Worm (Caenorhabditis elegans): ENCODE measurements around the gene hpl-1.
A peak's percentile ranks its signal among the peaks of the same experiment; 100 is the strongest.

The hpl-1 gene

DNA sequence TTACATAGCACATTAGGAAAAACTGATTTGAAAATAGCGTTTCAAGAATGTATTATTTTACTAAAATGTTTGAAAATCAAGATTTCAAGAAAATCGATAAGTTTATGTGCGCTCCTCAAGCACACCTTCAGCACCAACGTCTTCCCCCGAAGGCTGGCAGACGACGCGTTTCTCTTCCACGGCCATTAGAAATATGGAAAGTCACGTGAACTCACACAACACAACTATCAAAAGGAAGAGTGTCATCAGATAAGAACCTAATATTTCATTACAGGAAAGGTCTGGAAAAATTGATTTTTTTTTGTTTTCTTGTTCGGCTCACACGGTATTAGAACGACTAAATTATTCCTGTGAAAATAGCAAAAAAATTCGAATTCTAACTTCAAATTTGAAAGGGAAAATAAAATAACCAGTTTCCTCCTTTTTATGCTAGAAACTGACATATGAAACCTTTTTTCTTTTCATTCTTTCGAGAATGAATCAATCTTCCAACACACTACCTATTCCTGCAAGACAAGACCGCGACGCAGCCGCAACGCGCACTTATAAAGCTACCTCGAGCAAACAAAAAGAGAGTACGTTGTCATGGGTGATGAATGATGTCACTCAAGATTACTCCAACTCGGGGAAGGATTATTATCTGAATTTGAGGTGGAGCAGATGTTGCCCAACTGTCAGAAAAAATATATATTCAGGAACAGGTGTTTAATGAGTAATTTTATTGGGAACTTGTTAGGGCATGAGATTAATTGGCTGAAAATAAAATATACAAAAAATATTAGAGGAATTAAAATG lies 19.9 kb upstream of the hpl-1 start:
- peak; percentile 13 for TF ChIP-seq ama-1 (optimal IDR thresholded peaks at IDR 0.05)
- TF ChIP-seq F13H6.1 (tag; optimal IDR thresholded peaks at IDR 0.05), result no peak
- no peak for TF ChIP-seq ceh-82 (tag; optimal IDR thresholded peaks at IDR 0.05)
- no peak for TF ChIP-seq nhr-10 (tag; optimal IDR thresholded peaks at IDR 0.05)
- TF ChIP-seq lin-11 (tag; optimal IDR thresholded peaks at IDR 0.05), result peak; percentile 21
- TF ChIP-seq nhr-6 (tag; optimal IDR thresholded peaks at IDR 0.05), result no peak
- TF ChIP-seq sma-9 (GFP tag; optimal IDR thresholded peaks at IDR 0.05), result peak; percentile 14
- TF ChIP-seq sma-9 (tag; optimal IDR thresholded peaks at IDR 0.05), result no peak
- no peak for TF ChIP-seq nhr-11 (tag; optimal IDR thresholded peaks at IDR 0.05)
- TF ChIP-seq lsy-2 (tag; optimal IDR thresholded peaks at IDR 0.05), result peak in 1 of 2 experiments; percentile 25
- peak; percentile 37 for TF ChIP-seq nhr-129 (tag; optimal IDR thresholded peaks at IDR 0.05)
- peak; percentile 34 for TF ChIP-seq crh-2 (tag; optimal IDR thresholded peaks at IDR 0.05)
- peak; percentile 53 for TF ChIP-seq unc-55 (GFP tag; optimal IDR thresholded peaks at IDR 0.05)
- peak; percentile 56 for TF ChIP-seq fos-1 (tag; optimal IDR thresholded peaks at IDR 0.05)
- peak; percentile 51 for TF ChIP-seq C34F6.9 (tag; optimal IDR thresholded peaks at IDR 0.05)
- no peak for TF ChIP-seq ztf-4 (tag; optimal IDR thresholded peaks at IDR 0.05)
- no peak for TF ChIP-seq nhr-237 (tag; optimal IDR thresholded peaks at IDR 0.05)

DNA sequence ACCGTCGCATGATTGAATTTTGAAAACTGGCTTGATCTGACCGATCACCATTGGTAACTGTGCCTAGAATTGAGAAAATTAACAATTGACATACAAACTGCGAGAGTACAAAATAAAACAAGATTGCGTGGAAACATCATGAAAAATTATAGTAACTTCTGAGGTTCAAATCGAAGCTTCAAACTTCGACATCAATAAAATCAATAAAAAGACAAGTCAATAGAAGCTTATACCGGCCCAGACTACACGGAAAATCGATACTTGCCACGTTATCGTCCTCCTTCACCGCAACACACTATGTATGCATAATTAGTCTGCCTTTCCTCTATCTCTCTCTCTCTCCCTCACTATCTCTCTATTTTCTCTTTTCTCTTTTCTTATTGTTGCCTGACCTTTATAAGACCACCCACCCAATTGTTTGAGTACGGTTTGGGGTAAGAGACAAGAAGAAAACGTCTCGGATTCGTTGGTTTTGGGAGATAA lies 18.5 kb upstream of the hpl-1 start, which contains the start of gene skr-21:
TSS of gene skr-21 (minus strand) at position 51 of the 483 bp plus-strand sequence.
- TF ChIP-seq dmd-4 (tag; optimal IDR thresholded peaks at IDR 0.05) (no peak), crh-2 (tag; optimal IDR thresholded peaks at IDR 0.05) (peak; percentile 69)

DNA sequence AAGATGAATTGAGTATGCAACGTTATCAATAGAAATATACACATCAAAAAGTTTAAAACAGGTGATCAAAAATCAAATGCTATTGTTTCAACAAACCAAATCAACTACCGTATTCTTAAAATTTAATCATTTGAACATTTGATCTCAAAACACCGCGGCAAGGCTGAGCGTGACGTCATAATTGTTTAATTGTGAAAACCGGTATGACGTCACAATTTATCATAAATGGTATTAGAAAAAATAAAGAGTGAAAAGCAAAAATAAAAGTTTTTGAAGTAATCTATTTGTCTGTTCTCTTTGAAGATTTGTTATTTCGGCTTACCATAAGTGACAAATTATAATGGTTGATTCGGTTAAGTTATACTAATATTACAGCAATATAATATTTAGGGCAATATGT lies 17.4 kb upstream of the hpl-1 start:
- TF ChIP-seq ZK546.5 (tag; optimal IDR thresholded peaks at IDR 0.05), result no peak
- TF ChIP-seq dmd-4 (tag; optimal IDR thresholded peaks at IDR 0.05), result no peak
- TF ChIP-seq fos-1 (tag; optimal IDR thresholded peaks at IDR 0.05), result no peak
- no peak for TF ChIP-seq skn-1 (tag; optimal IDR thresholded peaks at IDR 0.05)

DNA sequence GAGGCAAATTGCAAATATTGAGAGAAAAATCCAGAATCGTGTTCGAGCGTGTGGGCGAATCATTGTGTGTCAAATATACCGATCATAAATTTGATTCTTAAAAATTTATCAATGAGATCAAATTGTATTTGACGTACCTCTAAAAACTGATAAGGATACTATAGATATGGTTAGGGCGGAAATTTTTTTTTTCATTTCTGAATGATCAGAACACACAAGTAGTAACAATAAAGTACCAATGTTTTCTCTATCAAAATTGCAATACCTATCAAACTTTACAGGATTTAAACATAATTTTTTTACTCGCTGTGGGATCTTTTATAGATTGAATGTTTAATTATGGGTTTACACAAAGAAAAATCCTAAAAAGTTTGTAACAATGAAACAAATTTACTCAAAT lies 12.9 kb upstream of the hpl-1 start, which contains the start of gene bgnt-1.5:
TSS of gene bgnt-1.5 (minus strand) at position 101 of the 400 bp plus-strand sequence.
- TF ChIP-seq nhr-129 (tag; optimal IDR thresholded peaks at IDR 0.05) (no peak), nhr-6 (tag; optimal IDR thresholded peaks at IDR 0.05) (no peak), gmeb-1 (tag; optimal IDR thresholded peaks at IDR 0.05) (no peak), C34F6.9 (tag; optimal IDR thresholded peaks at IDR 0.05) (no peak), nhr-25 (tag; optimal IDR thresholded peaks at IDR 0.05) (no peak), lin-39 (tag; optimal IDR thresholded peaks at IDR 0.05) (no peak), blmp-1 (tag; optimal IDR thresholded peaks at IDR 0.05; ENCODE audit: insufficient read depth) (no peak), nhr-21 (tag; optimal IDR thresholded peaks at IDR 0.05) (no peak), dmd-4 (tag; optimal IDR thresholded peaks at IDR 0.05) (no peak), F13H6.1 (tag; optimal IDR thresholded peaks at IDR 0.05) (no peak), ztf-11 (tag; optimal IDR thresholded peaks at IDR 0.05) (no peak), zag-1 (tag; optimal IDR thresholded peaks at IDR 0.05) (no peak), sem-4 (tag; optimal IDR thresholded peaks at IDR 0.05) (no peak)

DNA sequence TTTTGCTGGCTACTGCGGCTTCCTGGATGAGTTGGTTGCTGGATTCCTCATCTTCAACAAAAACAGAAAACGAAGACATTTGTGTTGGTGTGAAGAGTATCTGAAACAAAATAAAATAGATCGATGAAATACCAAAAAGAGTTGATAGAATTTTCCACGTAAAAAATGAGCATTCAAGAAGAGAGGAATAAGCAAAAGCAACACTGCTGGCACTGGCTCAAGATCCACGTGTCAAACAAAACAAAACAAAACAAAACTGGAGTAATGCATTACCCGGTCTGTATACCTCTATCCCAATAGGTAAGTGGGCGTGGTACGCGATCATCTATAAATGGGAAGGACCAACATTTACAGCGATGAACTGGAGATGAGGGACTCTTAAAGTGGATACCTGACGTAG lies 10.3 kb upstream of the hpl-1 start, which contains the start of gene K08H2.2:
TSS of gene K08H2.2 (minus strand) at position 101 of the 400 bp plus-strand sequence.
- TF ChIP-seq zag-1 (tag; optimal IDR thresholded peaks at IDR 0.05), result no peak

DNA sequence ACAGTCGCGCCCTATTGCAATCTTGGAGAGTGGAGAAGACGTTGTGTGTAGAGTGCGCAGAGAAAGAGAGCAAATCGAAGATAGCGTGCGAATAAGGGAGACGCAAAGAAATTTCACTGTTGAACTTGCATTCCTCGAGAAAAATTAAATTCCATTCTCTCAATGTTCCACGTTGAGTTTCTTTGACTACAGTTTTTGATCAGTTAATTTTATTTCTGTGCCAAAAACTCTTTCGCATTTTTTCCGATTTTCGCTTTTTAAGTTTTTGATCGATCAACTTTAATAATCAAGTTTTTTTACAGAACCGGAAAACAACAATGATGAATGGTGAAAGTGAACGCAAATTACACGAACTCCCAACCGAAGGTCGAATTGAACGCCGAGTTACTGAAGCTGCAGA lies 8.1 kb upstream of the hpl-1 start, which contains the start of gene K08H2.3:
TSS of gene K08H2.3 (plus strand) at position 301 of the 400 bp plus-strand sequence.
- no peak for TF ChIP-seq nhr-6 (tag; optimal IDR thresholded peaks at IDR 0.05)
- no peak for TF ChIP-seq nhr-11 (tag; optimal IDR thresholded peaks at IDR 0.05)

DNA sequence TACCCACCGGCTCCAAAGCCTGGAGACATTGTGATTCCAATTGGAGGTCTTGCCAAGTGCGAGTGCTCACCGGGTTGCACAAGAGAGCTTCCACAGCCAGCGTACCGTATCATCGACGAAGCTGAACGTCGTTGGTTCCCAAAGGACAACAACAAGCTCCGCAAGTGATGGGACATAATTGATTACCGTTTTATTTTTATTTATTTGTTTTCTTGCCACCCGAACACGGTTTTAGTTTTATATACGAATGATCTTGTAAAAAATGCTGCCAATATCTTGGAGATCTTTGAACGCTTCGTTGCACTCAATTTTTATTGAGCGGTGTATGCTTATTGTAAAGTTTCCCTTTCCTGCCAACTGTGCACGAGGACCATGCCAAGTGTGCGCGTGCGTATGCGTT lies 7.0 kb upstream of the hpl-1 start, which contains the start of gene K08H2.4:
TSS of gene K08H2.4 (plus strand) at position 301 of the 400 bp plus-strand sequence.
- TF ChIP-seq lin-39 (tag; optimal IDR thresholded peaks at IDR 0.05) (no peak), mdl-1 (tag; optimal IDR thresholded peaks at IDR 0.05) (no peak), lin-11 (tag; optimal IDR thresholded peaks at IDR 0.05) (no peak), lin-13 (GFP tag; optimal IDR thresholded peaks at IDR 0.05) (no peak), ztf-1 (GFP tag; conservative IDR thresholded peaks at IDR 0.05) (no peak), R02D3.7 (tag; optimal IDR thresholded peaks at IDR 0.05) (no peak), nhr-6 (tag; optimal IDR thresholded peaks at IDR 0.05) (no peak), snpc-4 (tag; optimal IDR thresholded peaks at IDR 0.05) (no peak), C34F6.9 (tag; optimal IDR thresholded peaks at IDR 0.05) (no peak), nhr-129 (tag; optimal IDR thresholded peaks at IDR 0.05) (no peak), lsy-2 (tag; optimal IDR thresholded peaks at IDR 0.05) (no peak), aly-2 (tag; optimal IDR thresholded peaks at IDR 0.05) (no peak)

All from whole organism, L2 larva.